Fruit fly (Drosophila melanogaster): ENCODE measurements around the gene hec.

hec gene

DNA sequence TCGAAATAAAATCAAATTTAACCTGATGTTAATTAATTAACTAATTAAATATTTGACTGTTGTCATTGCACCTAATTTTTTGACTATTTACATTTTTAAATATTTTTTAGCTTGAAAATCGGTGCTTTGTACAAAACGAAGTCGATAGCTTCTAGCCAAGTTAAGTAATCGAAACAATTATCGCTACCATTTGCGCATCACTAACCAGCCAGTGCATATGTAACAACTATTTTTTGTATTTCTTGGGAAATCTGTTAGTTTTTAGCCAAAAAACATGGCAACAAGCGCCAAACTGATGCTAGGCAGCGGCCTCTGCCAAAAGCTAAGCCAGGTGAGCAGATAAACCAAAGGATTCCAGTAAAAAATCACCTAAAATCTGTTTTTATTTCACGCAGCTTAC lies 50.3 kb downstream of the hec start, which contains the start of gene mRpL49 (continued):
- TF ChIP-seq ato (GFP tag; IDR thresholded peaks at IDR 0.05; ENCODE audit: partially characterized antibody): 0 out of 2 replicates have a peak, but pooled peaks have one; percentile 13
- TF ChIP-seq CG17802 (tag; optimal IDR thresholded peaks at IDR 0.05): no peak
- TF ChIP-seq Eip74EF (GFP tag; optimal IDR thresholded peaks at IDR 0.05): no peak
- TF ChIP-seq wek (GFP tag; optimal IDR thresholded peaks at IDR 0.05): no peak
- TF ChIP-seq CG13775 (GFP tag; optimal IDR thresholded peaks at IDR 0.05): no peak
- TF ChIP-seq CG4424 (GFP tag; optimal IDR thresholded peaks at IDR 0.05): no peak
- TF ChIP-seq Poxn (GFP tag; IDR thresholded peaks at IDR 0.05): no peak
- peak; percentile 41 for TF ChIP-seq MESR4 (GFP tag; optimal IDR thresholded peaks at IDR 0.05)
- TF ChIP-seq CG13894 (tag; optimal IDR thresholded peaks at IDR 0.05): no peak
- TF ChIP-seq Hey (tag; optimal IDR thresholded peaks at IDR 0.05): no peak
- no peak for TF ChIP-seq Dip3 (GFP tag; optimal IDR thresholded peaks at IDR 0.05)
- TF ChIP-seq dysf (GFP tag; IDR thresholded peaks at IDR 0.05): no peak
- TF ChIP-seq Elba2 (GFP tag; optimal IDR thresholded peaks at IDR 0.05): no peak
- no peak for TF ChIP-seq gem (tag; optimal IDR thresholded peaks at IDR 0.05)
- TF ChIP-seq nerfin-2 (GFP tag; IDR thresholded peaks at IDR 0.05; ENCODE audit: partially characterized antibody): 0 out of 2 replicates have a peak, but pooled peaks have one; percentile 43
- TF ChIP-seq grau (tag; optimal IDR thresholded peaks at IDR 0.05): no peak
- no peak for TF ChIP-seq tna (GFP tag; IDR thresholded peaks at IDR 0.05; ENCODE audit: partially characterized antibody)
- TF ChIP-seq Rx (GFP tag; IDR thresholded peaks at IDR 0.05): no peak
- TF ChIP-seq CG10267 (tag; optimal IDR thresholded peaks at IDR 0.05): peak; percentile 17
- no peak for TF ChIP-seq CG12659 (GFP tag; optimal IDR thresholded peaks at IDR 0.05)
- TF ChIP-seq hbn (GFP tag; IDR thresholded peaks at IDR 0.05; ENCODE audit: partially characterized antibody): 0 out of 2 replicates have a peak, but pooled peaks have one; percentile 24
- TF ChIP-seq al (GFP tag; IDR thresholded peaks at IDR 0.05): no peak
- TF ChIP-seq CG14860 (GFP tag; IDR thresholded peaks at IDR 0.05; ENCODE audit: partially characterized antibody): peak; percentile 47; the same call in 1 of the 3 replicates
- no peak for TF ChIP-seq CG10654 (GFP tag; optimal IDR thresholded peaks at IDR 0.05)
- TF ChIP-seq CG5953 (GFP tag; IDR thresholded peaks at IDR 0.05): no peak
- TF ChIP-seq CG7963 (GFP tag; IDR thresholded peaks at IDR 0.05; ENCODE audit: partially characterized antibody): 0 out of 3 replicates have a peak, but pooled peaks have one; percentile 6
- TF ChIP-seq CG5180 (GFP tag; optimal IDR thresholded peaks at IDR 0.05): no peak
- no peak for TF ChIP-seq sc (optimal IDR thresholded peaks at IDR 0.05)
- TF ChIP-seq sc (GFP tag; optimal IDR thresholded peaks at IDR 0.05): no peak
- no peak for TF ChIP-seq Awh (GFP tag; IDR thresholded peaks at IDR 0.05)
- TF ChIP-seq CG6254 (GFP tag; optimal IDR thresholded peaks at IDR 0.05): no peak
- no peak for TF ChIP-seq ftz-f1 (GFP tag; optimal IDR thresholded peaks at IDR 0.05)
- no peak for TF ChIP-seq B-H1 (GFP tag; IDR thresholded peaks at IDR 0.05)
- 0 out of 2 replicates have a peak, but pooled peaks have one; percentile 27 for TF ChIP-seq Scr (GFP tag; IDR thresholded peaks at IDR 0.05; ENCODE audit: partially characterized antibody)
- TF ChIP-seq scrt (GFP tag; optimal IDR thresholded peaks at IDR 0.05): no peak
- TF ChIP-seq stwl (tag; optimal IDR thresholded peaks at IDR 0.05): peak; percentile 15
- peak; percentile 50 for TF ChIP-seq CG13287 (GFP tag; IDR thresholded peaks at IDR 0.05; ENCODE audit: partially characterized antibody)
- TF ChIP-seq Bgb (GFP tag; IDR thresholded peaks at IDR 0.05; ENCODE audit: partially characterized antibody): peak; percentile 47; the same call in 1 of the 2 replicates
- TF ChIP-seq CG30020 (tag; optimal IDR thresholded peaks at IDR 0.05): peak; percentile 16
- no peak for TF ChIP-seq Fer2 (tag; optimal IDR thresholded peaks at IDR 0.05)
- TF ChIP-seq CG11696 (GFP tag; IDR thresholded peaks at IDR 0.05): no peak
- TF ChIP-seq CG2129 (GFP tag; IDR thresholded peaks at IDR 0.05; ENCODE audit: partially characterized antibody): no peak
- TF ChIP-seq CrebB (tag; optimal IDR thresholded peaks at IDR 0.05): no peak
- no peak for TF ChIP-seq tap (tag; optimal IDR thresholded peaks at IDR 0.05)
- no peak for TF ChIP-seq odd (GFP tag; optimal IDR thresholded peaks at IDR 0.05)
- no peak for TF ChIP-seq CG4360 (GFP tag; IDR thresholded peaks at IDR 0.05)
- TF ChIP-seq row (GFP tag; IDR thresholded peaks at IDR 0.05): peak; percentile 46; the same call in 2 of the 3 replicates
- peak; percentile 37 for TF ChIP-seq Sry-δ (GFP tag; optimal IDR thresholded peaks at IDR 0.05)
- no peak for TF ChIP-seq ac (GFP tag; optimal IDR thresholded peaks at IDR 0.05)

Data from whole organism, embryonic.